Fruit fly (Drosophila melanogaster) whole organism, prepupa: ENCODE results near the gene CG11723.

Experiments used
- CG10669 ChIP-seq: fragments of 200-800 bp; sonication (Bioruptor generic); optimal IDR thresholded peaks from 3 replicates; lab custom pipeline; 2018; ENCODE audit warnings: missing biosample characterization, mild to moderate bottlenecking, missing genetic modification characterization, moderate library complexity
- CG15336 ChIP-seq: fragments of 200-800 bp; sonication (Bioruptor generic); IDR thresholded peaks from 2 replicates; pipeline ENCODE4 v1.3.6; 2022; ENCODE audit warnings: missing biosample characterization, missing genetic modification characterization
- CG6808 ChIP-seq: fragments of 200-800 bp; sonication (Bioruptor generic); optimal IDR thresholded peaks from 3 replicates; lab custom pipeline; 2017; ENCODE audit warnings: missing biosample characterization, missing genetic modification characterization, mild to moderate bottlenecking, moderate library complexity, missing genetic modification reagents
- CG6854 ChIP-seq: fragments of 200-800 bp; sonication (Bioruptor generic); optimal IDR thresholded peaks from 2 replicates; lab custom pipeline; 2017; ENCODE audit warnings: missing biosample characterization, mild to moderate bottlenecking, missing genetic modification characterization
- CG8119 ChIP-seq: fragments of 200-800 bp; sonication (Bioruptor generic); IDR thresholded peaks from 3 replicates; pipeline ENCODE4 v1.3.6; 2022; ENCODE audit warnings: missing biosample characterization, missing genetic modification characterization
- Sox15 ChIP-seq: fragments of 200-800 bp; sonication (Bioruptor generic); optimal IDR thresholded peaks from 3 replicates; lab custom pipeline; 2016; ENCODE audit warnings: missing biosample characterization, missing genetic modification characterization
- dac ChIP-seq: fragments of 200-800 bp; sonication (Bioruptor generic); optimal IDR thresholded peaks from 2 replicates; lab custom pipeline; 2017; ENCODE audit warnings: missing biosample characterization, mild to moderate bottlenecking, missing genetic modification characterization
- salr ChIP-seq, 2 experiments: fragments of 200-800 bp; sonication (Bioruptor generic); optimal IDR thresholded peaks; 3 replicates each; lab custom pipeline; 2016 to 2018; ENCODE audit warnings: missing biosample characterization in 2 of 2, missing genetic modification characterization in 2 of 2, mild to moderate bottlenecking in 1 of 2

DNA sequence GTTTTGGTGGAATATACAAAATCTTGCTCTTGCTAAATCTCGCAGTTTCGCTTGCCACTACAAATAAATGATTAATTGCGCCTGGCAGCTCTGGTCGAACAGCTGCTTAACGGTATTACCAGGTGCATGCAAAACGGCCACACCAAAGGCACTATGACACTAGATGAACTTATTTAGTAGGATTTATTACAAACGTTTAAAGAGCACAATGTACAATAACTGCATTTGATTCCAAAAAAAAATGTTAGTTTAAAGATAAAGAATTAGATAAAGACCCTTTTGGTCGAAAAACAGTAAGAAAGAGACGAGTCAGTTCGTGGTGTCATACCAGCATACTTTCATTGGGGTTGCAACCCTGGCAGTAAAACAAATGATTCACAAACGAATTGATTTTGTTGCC lies at the start of gene CG11723, which contains the start of gene Tbcd:
- TF ChIP-seq CG6854 (GFP tag; lab: Kevin White, UChicago): peak; percentile 63
- peak; percentile 95 for TF ChIP-seq CG15336
- no peak for TF ChIP-seq CG6808 (GFP tag; lab: Kevin White, UChicago)
- TF ChIP-seq CG10669: no peak
- peak; percentile 85 for TF ChIP-seq dac (GFP tag; lab: Kevin White, UChicago)
- peak in 1 of 2 experiments; percentile 85 for TF ChIP-seq salr (GFP tag; optimal IDR thresholded peaks at IDR 0.05; lab: Kevin White, UChicago)
- TF ChIP-seq CG8119 (GFP tag; lab: Robert Waterston, UW): peak; percentile 93
- TF ChIP-seq Sox15: peak; percentile 94
